Worm (Caenorhabditis elegans): ENCODE data around the gene szy-4.

- no peak for TF ChIP-seq elt-1 (tag; optimal IDR thresholded peaks at IDR 0.05)
- TF ChIP-seq unc-62 (GFP tag; optimal IDR thresholded peaks at IDR 0.05) = no peak
- TF ChIP-seq nhr-12 (tag; optimal IDR thresholded peaks at IDR 0.05) = no peak
- TF ChIP-seq lsy-2 (tag; optimal IDR thresholded peaks at IDR 0.05) = peak; percentile 11 to 36
- peak; percentile 9 for TF ChIP-seq zag-1 (tag; optimal IDR thresholded peaks at IDR 0.05)
- no peak for TF ChIP-seq ama-1 (optimal IDR thresholded peaks at IDR 0.05)
- no peak for TF ChIP-seq mab-5 (tag; optimal IDR thresholded peaks at IDR 0.05)
- TF ChIP-seq crh-2 (tag; optimal IDR thresholded peaks at IDR 0.05) = peak; percentile 29
- TF ChIP-seq mdl-1 (tag; optimal IDR thresholded peaks at IDR 0.05) = no peak
- TF ChIP-seq ceh-16 (tag; optimal IDR thresholded peaks at IDR 0.05) = no peak
- TF ChIP-seq sma-3 (GFP tag; optimal IDR thresholded peaks at IDR 0.05) = peak; percentile 68
- no peak for TF ChIP-seq lin-13 (GFP tag; optimal IDR thresholded peaks at IDR 0.05)
- no peak for TF ChIP-seq ZK546.5 (tag; optimal IDR thresholded peaks at IDR 0.05)
- no peak for TF ChIP-seq R02D3.7 (tag; optimal IDR thresholded peaks at IDR 0.05)
Observed at ce11 chrII:6248503-6248902, 50.0 kb downstream of the szy-4 start.
